Worm (Caenorhabditis elegans): ENCODE results near the gene nuaf-3.

nuaf-3 gene

ce11 chrIV:11149454-11150163 lies 34.5 kb upstream of the nuaf-3 start, which contains the start of the genes F01G4.6 and pfd-1 (continued):
- TF ChIP-seq ceh-48 (tag; optimal IDR thresholded peaks at IDR 0.05): no peak
- TF ChIP-seq pha-4 (tag; optimal IDR thresholded peaks at IDR 0.05): no peak
- no peak for TF ChIP-seq K09A11.1 (tag; optimal IDR thresholded peaks at IDR 0.05; ENCODE audit: insufficient read depth)
- TF ChIP-seq ttx-3 (tag; optimal IDR thresholded peaks at IDR 0.05): no peak
- TF ChIP-seq ceh-30 (tag; optimal IDR thresholded peaks at IDR 0.05): no peak
- TF ChIP-seq ets-4 (tag; optimal IDR thresholded peaks at IDR 0.05): no peak
- TF ChIP-seq ceh-24 (tag; optimal IDR thresholded peaks at IDR 0.05): no peak
- TF ChIP-seq madf-2 (tag; optimal IDR thresholded peaks at IDR 0.05): no peak
- TF ChIP-seq sdc-2 (tag; optimal IDR thresholded peaks at IDR 0.05): no peak
- peak; percentile 54 for TF ChIP-seq dve-1 (tag; optimal IDR thresholded peaks at IDR 0.05)
- no peak for TF ChIP-seq hlh-6 (tag; optimal IDR thresholded peaks at IDR 0.05)
- no peak for TF ChIP-seq tbx-7 (tag; optimal IDR thresholded peaks at IDR 0.05)
- TF ChIP-seq nfya-1 (tag; optimal IDR thresholded peaks at IDR 0.05): peak; percentile 90
- TF ChIP-seq fkh-10 (GFP tag; optimal IDR thresholded peaks at IDR 0.05): no peak
- no peak for TF ChIP-seq zip-5 (tag; optimal IDR thresholded peaks at IDR 0.05)
- peak; percentile 25 for TF ChIP-seq ref-2 (tag; optimal IDR thresholded peaks at IDR 0.05)
- no peak for TF ChIP-seq T23F11.4 (GFP tag; optimal IDR thresholded peaks at IDR 0.05)
- TF ChIP-seq lim-6 (tag; optimal IDR thresholded peaks at IDR 0.05): no peak
- no peak for TF ChIP-seq fkh-6 (tag; optimal IDR thresholded peaks at IDR 0.05)
- TF ChIP-seq C38D4.7 (GFP tag; optimal IDR thresholded peaks at IDR 0.05): no peak
- TF ChIP-seq elt-4 (tag; optimal IDR thresholded peaks at IDR 0.05): no peak
- TF ChIP-seq nhr-232 (tag; optimal IDR thresholded peaks at IDR 0.05): no peak
- TF ChIP-seq ceh-19 (GFP tag; optimal IDR thresholded peaks at IDR 0.05): no peak
- no peak for TF ChIP-seq che-1 (tag; optimal IDR thresholded peaks at IDR 0.05)

- TF ChIP-seq mec-3 (tag; optimal IDR thresholded peaks at IDR 0.05; ENCODE audit: borderline replicate concordance) (no peak), ztf-16 (tag; optimal IDR thresholded peaks at IDR 0.05) (no peak), pha-4 (tag; optimal IDR thresholded peaks at IDR 0.05) (no peak)
These were observed 33.2 kb upstream of the nuaf-3 start, which contains the start of gene C08F8.2 for ce11 chrIV:11150844-11151243. C08F8.2 (plus strand) TSS chrIV:11150997.

ce11 chrIV:11154425-11155114 lies 29.5 kb upstream of the nuaf-3 start, which contains the start of gene C08F8.3:
C08F8.3 (plus strand) TSS chrIV:11155044.
- TF ChIP-seq nfya-1 (tag; optimal IDR thresholded peaks at IDR 0.05): peak; percentile 37

ce11 chrIV:11156526-11156925 lies 27.6 kb upstream of the nuaf-3 start:
- TF ChIP-seq ceh-9 (tag; optimal IDR thresholded peaks at IDR 0.05) (no peak), sox-2 (GFP tag; IDR thresholded peaks at IDR 0.05) (no peak), lim-6 (tag; optimal IDR thresholded peaks at IDR 0.05) (no peak), K02D7.2 (tag; optimal IDR thresholded peaks at IDR 0.05) (no peak), lin-11 (tag; optimal IDR thresholded peaks at IDR 0.05) (no peak), F13H6.1 (tag; optimal IDR thresholded peaks at IDR 0.05) (no peak), unc-42 (tag; optimal IDR thresholded peaks at IDR 0.05) (no peak), fkh-10 (GFP tag; optimal IDR thresholded peaks at IDR 0.05) (no peak), fkh-6 (tag; optimal IDR thresholded peaks at IDR 0.05) (no peak), dve-1 (tag; optimal IDR thresholded peaks at IDR 0.05) (no peak), npax-4 (tag; optimal IDR thresholded peaks at IDR 0.05) (no peak), C08G9.2 (tag; optimal IDR thresholded peaks at IDR 0.05) (no peak), pax-1 (tag; optimal IDR thresholded peaks at IDR 0.05) (no peak), elt-4 (tag; optimal IDR thresholded peaks at IDR 0.05) (no peak), ama-1 (optimal IDR thresholded peaks at IDR 0.05) (no peak)
